Worm (Caenorhabditis elegans) whole organism, young adult: ENCODE results near the gene cul-2.

Experiments used
- C17E4.6 ChIP-seq: fragments of 200-800 bp; sonication (Bioruptor generic); IDR thresholded peaks from 2 replicates; pipeline ENCODE4 v1.3.6; 2022; ENCODE audit warnings: missing genetic modification reagents, missing genetic modification characterization, missing compliant biosample characterization
- ama-1 ChIP-seq, 3 experiments: fragments of 150-350 bp in 1 of 3; sonication (generic microtip) in 2 of 3; optimal IDR thresholded peaks; 2 replicates each; lab custom pipeline; 2014 to 2018; ENCODE audit warnings: missing biosample characterization in 2 of 3, missing genetic modification characterization in 2 of 3, missing genetic modification reagents in 2 of 3
- cebp-1 ChIP-seq, 2 experiments: fragments of 200-800 bp in 1 of 2; sonication (Bioruptor generic) in 1 of 2; sonication (generic microtip) in 1 of 2; IDR thresholded peaks in 1 of 2; optimal IDR thresholded peaks in 1 of 2; 2 replicates each; pipeline versions ENCODE4 v1.3.6 to Lab custom; 2017 to 2022; ENCODE audit warnings: missing compliant biosample characterization in 2 of 2, missing genetic modification characterization in 2 of 2, mild to moderate bottlenecking in 1 of 2, missing genetic modification reagents in 1 of 2, moderate library complexity in 1 of 2
- let-526 ChIP-seq: fragments of 200-800 bp; sonication (Bioruptor generic); IDR thresholded peaks from 2 replicates; pipeline ENCODE4 v1.3.6; 2022; ENCODE audit warnings: missing genetic modification reagents, missing genetic modification characterization, missing compliant biosample characterization
- lin-26 ChIP-seq: fragments of 200-800 bp; sonication (Bioruptor generic); IDR thresholded peaks from 2 replicates; pipeline ENCODE4 v1.3.6; 2022; ENCODE audit warnings: missing genetic modification reagents, missing genetic modification characterization, missing compliant biosample characterization
- nhr-179 ChIP-seq: sonication (generic microtip); optimal IDR thresholded peaks from 2 replicates; lab custom pipeline; 2016; ENCODE audit warnings: mild to moderate bottlenecking, missing genetic modification characterization, missing compliant biosample characterization
- snpc-1.1 ChIP-seq: sonication (generic microtip); optimal IDR thresholded peaks from 2 replicates; lab custom pipeline; 2017; ENCODE audit warnings: missing genetic modification characterization, mild to moderate bottlenecking, missing compliant biosample characterization, antibody characterized with exemption, moderate library complexity, missing genotype, missing genetic modification reagents; ENCODE audit not compliant: insufficient read depth
- snpc-4 ChIP-seq, 5 experiments: fragments of 150-350 bp in 1 of 5; sonication (generic microtip) in 4 of 5; optimal IDR thresholded peaks; 2 replicates each; lab custom pipeline; 2014 to 2018; ENCODE audit warnings: missing genetic modification characterization in 5 of 5, missing biosample characterization in 3 of 5, antibody characterized with exemption in 2 of 5, mild to moderate bottlenecking in 2 of 5, missing compliant biosample characterization in 2 of 5, missing genotype in 2 of 5, moderate library complexity in 2 of 5, missing genetic modification reagents in 1 of 5
- unc-62 ChIP-seq: fragments of 150-350 bp; optimal IDR thresholded peaks from 2 replicates; lab custom pipeline; 2014; ENCODE audit warnings: missing biosample characterization, missing genetic modification reagents, missing genetic modification characterization

DNA sequence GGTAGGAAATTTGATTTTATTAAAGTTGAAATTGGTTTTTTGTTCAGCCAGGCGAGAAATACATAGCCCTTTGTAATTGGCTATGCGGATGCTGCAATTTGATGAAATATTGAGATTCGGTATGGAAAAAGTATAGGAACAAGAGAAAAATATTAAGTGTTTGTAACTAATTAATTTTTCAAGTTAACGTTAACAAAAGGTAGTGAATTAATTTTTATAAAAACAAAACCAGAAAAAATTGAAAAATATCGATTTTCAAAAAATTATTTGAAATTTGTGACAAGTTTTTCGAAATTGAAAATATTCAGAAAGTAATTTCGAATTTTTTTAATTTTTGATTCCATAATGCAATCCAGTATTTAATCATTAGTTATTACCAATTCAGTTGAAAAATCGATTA lies 44.5 kb downstream of the cul-2 start, which contains the start of gene W06F12.2:
- TF ChIP-seq ama-1 (optimal IDR thresholded peaks at IDR 0.05; lab: Kevin White, UChicago) (no peak), ama-1 (GFP tag; optimal IDR thresholded peaks at IDR 0.05; lab: Kevin White, UChicago) (no peak), unc-62 (GFP tag; lab: Kevin White, UChicago) (no peak), let-526 (GFP tag; lab: Robert Waterston, UW) (no peak), C17E4.6 (no peak), nhr-179 (no peak), snpc-4 (GFP tag; optimal IDR thresholded peaks at IDR 0.05; lab: Kevin White, UChicago) (no peak), snpc-4 (tag; optimal IDR thresholded peaks at IDR 0.05; lab: Kevin White, UChicago) (no peak), lin-26 (GFP tag; lab: Robert Waterston, UW) (no peak), cebp-1 (GFP tag; IDR thresholded peaks at IDR 0.05; lab: Robert Waterston, UW) (no peak), cebp-1 (tag; optimal IDR thresholded peaks at IDR 0.05; lab: Kevin White, UChicago) (no peak), snpc-1.1 (no peak)
